Worm (Caenorhabditis elegans): Measurements from ENCODE around the gene wbp-2.
A peak's percentile ranks its signal among the peaks of the same experiment; 100 is the strongest.

The wbp-2 gene

ce11 chrII:9356723-9357122 lies 27.1 kb downstream of the wbp-2 start:
- no peak for TF ChIP-seq elt-2 (tag; optimal IDR thresholded peaks at IDR 0.05)
- no peak for TF ChIP-seq hlh-17 (GFP tag; optimal IDR thresholded peaks at IDR 0.05; ENCODE audit: borderline replicate concordance)
- peak; percentile 40 for TF ChIP-seq nhr-47 (tag; optimal IDR thresholded peaks at IDR 0.05)
- TF ChIP-seq mep-1 (tag; optimal IDR thresholded peaks at IDR 0.05), result peak; percentile 25
- TF ChIP-seq swsn-7 (tag; optimal IDR thresholded peaks at IDR 0.05), result peak; percentile 35
- no peak for TF ChIP-seq ces-1 (GFP tag; optimal IDR thresholded peaks at IDR 0.05)
- no peak for TF ChIP-seq fkh-4 (tag; optimal IDR thresholded peaks at IDR 0.05; ENCODE audit: borderline replicate concordance)
- TF ChIP-seq dpl-1 (GFP tag; optimal IDR thresholded peaks at IDR 0.05), result peak in 2 of 3 experiments; percentile 17 to 35
- no peak for TF ChIP-seq efl-3 (GFP tag; optimal IDR thresholded peaks at IDR 0.05)
- peak; percentile 12 for TF ChIP-seq C16A3.4 (tag; optimal IDR thresholded peaks at IDR 0.05)
- TF ChIP-seq nhr-19 (GFP tag; conservative IDR thresholded peaks at IDR 0.05), result peak; percentile 50
- TF ChIP-seq nhr-71 (tag; optimal IDR thresholded peaks at IDR 0.05), result peak; percentile 65
- TF ChIP-seq tbx-2 (tag; optimal IDR thresholded peaks at IDR 0.05), result peak; percentile 5
- TF ChIP-seq mef-2 (tag; optimal IDR thresholded peaks at IDR 0.05), result no peak
- TF ChIP-seq fkh-10 (GFP tag; optimal IDR thresholded peaks at IDR 0.05), result no peak
- peak; percentile 91 for TF ChIP-seq lin-14 (GFP tag; optimal IDR thresholded peaks at IDR 0.05)
- peak; percentile 4 for TF ChIP-seq xbp-1 (tag; optimal IDR thresholded peaks at IDR 0.05)
- TF ChIP-seq rnt-1 (tag; optimal IDR thresholded peaks at IDR 0.05), result peak; percentile 50
- TF ChIP-seq mdl-1 (tag; optimal IDR thresholded peaks at IDR 0.05), result peak in 1 of 2 experiments; percentile 60
- no peak for TF ChIP-seq isw-1 (GFP tag; IDR thresholded peaks at IDR 0.05)
- peak in 1 of 3 experiments; percentile 8 for TF ChIP-seq ceh-82 (tag; optimal IDR thresholded peaks at IDR 0.05)
- peak; percentile 47 to 49 for TF ChIP-seq efl-1 (optimal IDR thresholded peaks at IDR 0.05)
- peak; percentile 11 to 89 for TF ChIP-seq efl-1 (GFP tag; optimal IDR thresholded peaks at IDR 0.05 in 1 of 2)
- no peak for TF ChIP-seq fos-1 (tag; optimal IDR thresholded peaks at IDR 0.05)
- TF ChIP-seq snu-23 (GFP tag; optimal IDR thresholded peaks at IDR 0.05), result peak; percentile 69
- TF ChIP-seq elt-3 (tag; optimal IDR thresholded peaks at IDR 0.05), result peak in 1 of 6 experiments; percentile 60
- TF ChIP-seq nhr-85 (tag), result peak; percentile 79
- peak; percentile 3 for TF ChIP-seq nhr-90 (tag; optimal IDR thresholded peaks at IDR 0.05; ENCODE audit: poor library complexity)
- TF ChIP-seq nhr-20 (tag; optimal IDR thresholded peaks at IDR 0.05), result peak; percentile 58
- peak; percentile 33 to 48 for TF ChIP-seq lin-35 (GFP tag; optimal IDR thresholded peaks at IDR 0.05)
- TF ChIP-seq skn-1 (tag; optimal IDR thresholded peaks at IDR 0.05), result peak; percentile 34
- peak; percentile 63 for TF ChIP-seq unc-130 (tag; optimal IDR thresholded peaks at IDR 0.05)
- no peak for TF ChIP-seq lin-39 (tag; optimal IDR thresholded peaks at IDR 0.05)
- peak in 1 of 2 experiments; percentile 51 for TF ChIP-seq egl-27 (tag; optimal IDR thresholded peaks at IDR 0.05)
- peak in 1 of 2 experiments; percentile 68 for TF ChIP-seq lsy-2 (tag; optimal IDR thresholded peaks at IDR 0.05)
- TF ChIP-seq blmp-1 (tag; optimal IDR thresholded peaks at IDR 0.05), result peak; percentile 59
- TF ChIP-seq nhr-77 (tag; optimal IDR thresholded peaks at IDR 0.05), result peak; percentile 38

ce11 chrII:9358230-9358629 lies 28.7 kb downstream of the wbp-2 start, which contains the start of gene mel-11:
Gene mel-11, plus strand, starts transcription at chrII:9358530.
- no peak for TF ChIP-seq ceh-90 (tag; optimal IDR thresholded peaks at IDR 0.05)
- no peak for TF ChIP-seq tlp-1 (tag; optimal IDR thresholded peaks at IDR 0.05)
- TF ChIP-seq zag-1 (tag; optimal IDR thresholded peaks at IDR 0.05), result no peak
- no peak for TF ChIP-seq pqm-1 (tag; optimal IDR thresholded peaks at IDR 0.05)
- no peak for TF ChIP-seq ztf-11 (tag; optimal IDR thresholded peaks at IDR 0.05)
- TF ChIP-seq egl-27 (tag; optimal IDR thresholded peaks at IDR 0.05), result no peak
- TF ChIP-seq ztf-4 (tag; optimal IDR thresholded peaks at IDR 0.05), result no peak
- no peak for TF ChIP-seq fkh-10 (GFP tag; optimal IDR thresholded peaks at IDR 0.05)
- no peak for TF ChIP-seq unc-62 (GFP tag; optimal IDR thresholded peaks at IDR 0.05)
- TF ChIP-seq nhr-20 (tag; optimal IDR thresholded peaks at IDR 0.05), result no peak
